Worm (Caenorhabditis elegans) whole organism, mixed stage, embryonic: ENCODE data around the gene ador-1.
A peak's percentile ranks its signal among the peaks of the same experiment; 100 is the strongest.

ENCODE experiments used
- M03D4.4 ChIP-seq: sonication (generic microtip); optimal IDR thresholded peaks from 2 replicates; lab custom pipeline; 2017; ENCODE audit warnings: mild to moderate bottlenecking, missing genetic modification characterization, missing compliant biosample characterization
- bed-3 ChIP-seq: fragments of 200-800 bp; sonication (Bioruptor generic); optimal IDR thresholded peaks from 3 replicates; lab custom pipeline; 2018; ENCODE audit warnings: mild to moderate bottlenecking, missing genetic modification characterization, moderate library complexity, missing compliant biosample characterization
- ceh-39 ChIP-seq: fragments of 150-350 bp; optimal IDR thresholded peaks from 2 replicates; lab custom pipeline; 2014; ENCODE audit warnings: missing biosample characterization, missing genetic modification characterization
- ceh-43 ChIP-seq: fragments of 200-800 bp; sonication (Bioruptor generic); optimal IDR thresholded peaks from 2 replicates; lab custom pipeline; 2018; ENCODE audit warnings: mild to moderate bottlenecking, missing genetic modification characterization, moderate library complexity, missing compliant biosample characterization
- ceh-83 ChIP-seq: fragments of 200-800 bp; sonication (Bioruptor generic); optimal IDR thresholded peaks from 2 replicates; lab custom pipeline; 2018; ENCODE audit warnings: mild to moderate bottlenecking, missing genetic modification characterization, missing compliant biosample characterization
- cnd-1 ChIP-seq: fragments of 200-800 bp; sonication (Bioruptor generic); optimal IDR thresholded peaks from 2 replicates; lab custom pipeline; 2018; ENCODE audit warnings: mild to moderate bottlenecking, missing genetic modification characterization, missing compliant biosample characterization
- drap-1 ChIP-seq: fragments of 200-800 bp; sonication (Bioruptor generic); optimal IDR thresholded peaks from 3 replicates; lab custom pipeline; 2018; ENCODE audit warnings: mild to moderate bottlenecking, missing genetic modification characterization, missing compliant biosample characterization
- elt-1 ChIP-seq: sonication (generic microtip); optimal IDR thresholded peaks from 2 replicates; lab custom pipeline; 2017; ENCODE audit warnings: missing genetic modification characterization, mild to moderate bottlenecking, missing compliant biosample characterization, antibody characterized with exemption, moderate library complexity, borderline replicate concordance; ENCODE audit not compliant: insufficient read depth
- elt-3 ChIP-seq: fragments of 150-350 bp; optimal IDR thresholded peaks from 2 replicates; lab custom pipeline; 2014; ENCODE audit warnings: missing biosample characterization, missing genetic modification characterization
- flh-1 ChIP-seq: fragments of 200-800 bp; sonication (Bioruptor generic); optimal IDR thresholded peaks from 2 replicates; lab custom pipeline; 2018; ENCODE audit warnings: mild to moderate bottlenecking, missing genetic modification characterization, moderate library complexity, missing compliant biosample characterization
- hlh-1 ChIP-seq: fragments of 150-350 bp; optimal IDR thresholded peaks from 2 replicates; lab custom pipeline; 2014; ENCODE audit warnings: missing biosample characterization, missing genetic modification reagents, missing genetic modification characterization
- lin-32 ChIP-seq: fragments of 200-800 bp; sonication (Bioruptor generic); optimal IDR thresholded peaks from 2 replicates; lab custom pipeline; 2018; ENCODE audit warnings: mild to moderate bottlenecking, missing genetic modification characterization, missing compliant biosample characterization
- lsy-2 ChIP-seq: fragments of 150-350 bp; optimal IDR thresholded peaks from 2 replicates; lab custom pipeline; 2014; ENCODE audit warnings: missing biosample characterization, missing genetic modification characterization
- mab-5 ChIP-seq: fragments of 150-350 bp; optimal IDR thresholded peaks from 2 replicates; lab custom pipeline; 2014; ENCODE audit warnings: missing biosample characterization, missing genetic modification characterization
- mep-1 ChIP-seq: fragments of 150-350 bp; optimal IDR thresholded peaks from 2 replicates; lab custom pipeline; 2017; ENCODE audit warnings: missing biosample characterization, missing genetic modification reagents, missing genetic modification characterization, inconsistent platforms
- mls-2 ChIP-seq: sonication (generic microtip); optimal IDR thresholded peaks from 2 replicates; lab custom pipeline; 2016; ENCODE audit warnings: mild to moderate bottlenecking, missing genetic modification characterization, moderate library complexity, missing compliant biosample characterization
- nhr-12 ChIP-seq: fragments of 150-350 bp; optimal IDR thresholded peaks from 2 replicates; lab custom pipeline; 2014; ENCODE audit warnings: missing biosample characterization, missing genetic modification characterization
- nhr-2 ChIP-seq: fragments of 150-350 bp; optimal IDR thresholded peaks from 2 replicates; lab custom pipeline; 2014; ENCODE audit warnings: missing biosample characterization, missing genetic modification characterization
- nhr-237 ChIP-seq: fragments of 150-350 bp; optimal IDR thresholded peaks from 2 replicates; lab custom pipeline; 2014; ENCODE audit warnings: missing biosample characterization, missing genetic modification characterization
- nhr-28 ChIP-seq: fragments of 150-350 bp; optimal IDR thresholded peaks from 2 replicates; lab custom pipeline; 2014; ENCODE audit warnings: missing biosample characterization, missing genetic modification characterization
- nhr-76 ChIP-seq: sonication (generic microtip); optimal IDR thresholded peaks from 2 replicates; lab custom pipeline; 2017; ENCODE audit warnings: missing biosample characterization, missing genetic modification characterization
- pha-4 ChIP-seq: fragments of 150-350 bp; optimal IDR thresholded peaks from 2 replicates; lab custom pipeline; 2018; ENCODE audit warnings: missing biosample characterization, missing genetic modification reagents, missing genetic modification characterization
- sem-2 ChIP-seq: fragments of 200-800 bp; sonication (Bioruptor generic); optimal IDR thresholded peaks from 2 replicates; lab custom pipeline; 2018; ENCODE audit warnings: mild to moderate bottlenecking, missing genetic modification characterization, missing compliant biosample characterization
- sptf-1 ChIP-seq: sonication (generic microtip); optimal IDR thresholded peaks from 2 replicates; lab custom pipeline; 2017; ENCODE audit warnings: mild to moderate bottlenecking, missing genetic modification characterization, moderate library complexity, missing compliant biosample characterization
- tbx-8 ChIP-seq: fragments of 200-800 bp; sonication (Bioruptor generic); optimal IDR thresholded peaks from 2 replicates; lab custom pipeline; 2018; ENCODE audit warnings: mild to moderate bottlenecking, missing genetic modification characterization, moderate library complexity, missing compliant biosample characterization
- unc-120 ChIP-seq: sonication (generic microtip); optimal IDR thresholded peaks from 2 replicates; lab custom pipeline; 2017; ENCODE audit warnings: missing genetic modification characterization, missing compliant biosample characterization; ENCODE audit not compliant: poor library complexity, severe bottlenecking
- unc-62 ChIP-seq: fragments of 150-350 bp; optimal IDR thresholded peaks from 2 replicates; lab custom pipeline; 2014; ENCODE audit warnings: missing biosample characterization, missing genetic modification reagents, missing genetic modification characterization
- zip-8 ChIP-seq: fragments of 150-350 bp; optimal IDR thresholded peaks from 2 replicates; lab custom pipeline; 2014; ENCODE audit warnings: missing biosample characterization, missing genetic modification characterization
- ztf-11 ChIP-seq: fragments of 150-350 bp; optimal IDR thresholded peaks from 2 replicates; lab custom pipeline; 2014; ENCODE audit warnings: missing biosample characterization, missing genetic modification characterization

Gene ador-1

DNA sequence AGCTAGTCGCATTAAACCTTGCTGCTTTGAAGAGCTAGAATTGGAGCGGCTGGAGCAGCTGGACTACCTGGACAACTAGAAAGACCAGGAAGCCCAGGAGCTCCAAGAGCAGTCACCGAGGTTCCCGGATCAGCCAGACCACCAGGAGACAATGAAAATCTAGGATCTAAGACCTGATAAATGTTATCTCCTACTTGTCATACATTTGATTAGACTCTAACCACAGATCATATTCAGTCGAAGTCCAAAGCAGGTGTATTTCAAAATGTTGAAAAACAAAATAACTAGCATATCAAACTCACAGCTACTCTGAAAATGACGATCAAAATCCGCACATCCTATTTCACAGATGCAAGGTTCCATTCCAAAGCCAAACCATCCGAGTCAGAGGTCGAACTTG, 10.7 kb downstream of the ador-1 start, which contains the start of gene srz-6:
TSS of gene srz-6 (plus strand) at position 301 of the 400 bp plus-strand sequence.
- TF ChIP-seq M03D4.4 (tag; lab: Kevin White, UChicago) (no peak), mep-1 (tag; lab: Kevin White, UChicago) (no peak), nhr-28 (tag; lab: Kevin White, UChicago) (no peak), flh-1 (GFP tag; lab: Kevin White, UChicago) (no peak), elt-1 (tag; lab: Kevin White, UChicago) (no peak), ztf-11 (tag; lab: Kevin White, UChicago) (no peak), bed-3 (no peak), nhr-76 (no peak), pha-4 (tag; lab: Kevin White, UChicago) (no peak), cnd-1 (tag; lab: Kevin White, UChicago) (no peak), sem-2 (GFP tag; lab: Kevin White, UChicago) (no peak), nhr-237 (no peak), tbx-8 (no peak), drap-1 (GFP tag; lab: Kevin White, UChicago) (no peak)

DNA sequence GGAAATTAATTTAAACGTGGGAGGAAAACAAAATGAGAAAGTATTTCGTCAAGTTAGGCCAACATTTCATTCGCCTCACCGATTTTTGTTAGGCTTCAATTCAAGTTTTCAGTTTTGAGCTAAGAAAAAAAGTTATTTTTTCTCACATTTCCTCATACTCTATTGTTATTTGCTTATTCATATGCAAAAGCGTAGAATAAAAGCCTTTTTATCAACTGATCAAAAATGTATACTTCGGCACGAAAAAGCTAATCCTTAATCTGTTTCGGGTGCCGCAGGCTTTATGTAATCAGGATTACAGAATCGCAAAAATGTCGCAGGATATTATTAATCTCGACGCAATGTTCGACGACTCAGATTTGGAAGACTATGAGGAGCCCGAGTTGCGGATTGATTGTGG, 12.8 kb downstream of the ador-1 start, which contains the start of gene T21B4.15:
TSS of gene T21B4.15 (plus strand) at position 301 of the 400 bp plus-strand sequence.
- TF ChIP-seq ceh-83 (GFP tag; lab: Kevin White, UChicago) (no peak), cnd-1 (tag; lab: Kevin White, UChicago) (no peak), nhr-12 (no peak), nhr-2 (tag; lab: Kevin White, UChicago) (no peak), pha-4 (tag; lab: Kevin White, UChicago) (no peak), drap-1 (GFP tag; lab: Kevin White, UChicago) (no peak), unc-120 (tag; lab: Kevin White, UChicago) (no peak), sem-2 (GFP tag; lab: Kevin White, UChicago) (no peak), zip-8 (tag; lab: Kevin White, UChicago) (no peak), lin-32 (no peak), sptf-1 (tag; lab: Kevin White, UChicago) (no peak), hlh-1 (tag; lab: Kevin White, UChicago) (no peak), nhr-237 (no peak), lsy-2 (no peak), bed-3 (no peak), ceh-39 (tag; lab: Kevin White, UChicago) (no peak), nhr-76 (no peak), mls-2 (tag; lab: Kevin White, UChicago) (no peak)
- TF ChIP-seq, all 35 proteins: peak for 0

- no peak for TF ChIP-seq cnd-1 (tag; lab: Kevin White, UChicago)
These were observed 13.9 kb downstream of the ador-1 start for ce11 chrII:12488810-12489209.

ce11 chrII:12485060-12485459, 17.6 kb downstream of the ador-1 start, which contains the start of gene F15A4.10:
Gene F15A4.10, minus strand, starts transcription at chrII:12485160.
- TF ChIP-seq tbx-8, result no peak
- no peak for TF ChIP-seq nhr-237
- TF ChIP-seq mab-5, result no peak
- no peak for TF ChIP-seq nhr-12
- no peak for TF ChIP-seq hlh-1 (tag; lab: Kevin White, UChicago)
- TF ChIP-seq unc-62 (GFP tag; lab: Kevin White, UChicago), result no peak
- no peak for TF ChIP-seq elt-3 (tag; lab: Kevin White, UChicago)
- TF ChIP-seq sem-2 (GFP tag; lab: Kevin White, UChicago), result no peak
- no peak for TF ChIP-seq ceh-83 (GFP tag; lab: Kevin White, UChicago)
- TF ChIP-seq lsy-2, result no peak
- TF ChIP-seq nhr-2 (tag; lab: Kevin White, UChicago), result no peak
- TF ChIP-seq ceh-43 (GFP tag; lab: Kevin White, UChicago), result no peak
- no peak for TF ChIP-seq zip-8 (tag; lab: Kevin White, UChicago)
- TF ChIP-seq cnd-1 (tag; lab: Kevin White, UChicago), result no peak
- TF ChIP-seq, all 35 proteins: peak for 0

DNA sequence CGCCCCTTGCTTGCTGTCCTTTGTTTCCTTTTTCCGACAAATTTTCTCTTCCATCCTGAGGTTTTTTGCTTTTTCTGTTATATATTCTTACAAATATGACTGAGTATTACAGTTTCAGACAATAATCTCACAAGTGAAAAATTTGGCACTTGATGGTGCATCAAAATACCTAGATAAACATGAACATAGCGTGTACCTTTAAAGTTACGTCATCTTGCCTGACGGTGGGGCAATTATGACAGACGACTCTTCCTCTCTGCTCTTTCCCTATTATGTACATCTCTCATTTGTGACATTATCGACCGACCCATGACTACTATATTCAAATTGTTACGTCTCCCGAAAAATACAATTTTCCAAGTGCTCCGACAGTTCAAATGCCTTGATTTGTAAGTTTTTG, 20.1 kb downstream of the ador-1 start, which contains the start of gene fbxb-102:
TSS of gene fbxb-102 (plus strand) at position 301 of the 400 bp plus-strand sequence.
- TF ChIP-seq zip-8 (tag; lab: Kevin White, UChicago) (peak; percentile 44), unc-120 (tag; lab: Kevin White, UChicago) (no peak)
